Worm (Caenorhabditis elegans) whole organism, L4 larva: ENCODE measurements around the gene F07C3.9.

Experiments used
- D1046.2 ChIP-seq: fragments of 200-800 bp; sonication (Bioruptor generic); IDR thresholded peaks from 2 replicates; pipeline ENCODE4 v1.3.6; 2022; ENCODE audit warnings: missing genetic modification characterization, missing compliant biosample characterization
- T20F7.1 ChIP-seq: fragments of 200-800 bp; sonication (Bioruptor generic); optimal IDR thresholded peaks from 2 replicates; lab custom pipeline; 2018; ENCODE audit warnings: mild to moderate bottlenecking, missing genetic modification characterization, missing compliant biosample characterization
- T26A8.4 ChIP-seq: fragments of 200-800 bp; sonication (Bioruptor generic); IDR thresholded peaks from 2 replicates; pipeline ENCODE4 v1.3.6; 2022; ENCODE audit warnings: missing genetic modification characterization, missing compliant biosample characterization
- Y105C5A.15 ChIP-seq: fragments of 200-800 bp; sonication (Bioruptor generic); IDR thresholded peaks from 2 replicates; pipeline ENCODE4 v1.3.6; 2022; ENCODE audit warnings: missing genetic modification characterization, missing compliant biosample characterization
- ZK337.2 ChIP-seq: fragments of 200-800 bp; sonication (Bioruptor generic); IDR thresholded peaks from 2 replicates; pipeline ENCODE4 v1.3.6; 2022; ENCODE audit warnings: missing genetic modification reagents, missing genetic modification characterization, missing compliant biosample characterization
- aha-1 ChIP-seq: fragments of 150-350 bp; peaks from one replicate; lab custom pipeline; 2014; ENCODE audit warnings: missing biosample characterization, missing genetic modification characterization
- ama-1 ChIP-seq: fragments of 150-350 bp; optimal IDR thresholded peaks from 2 replicates; lab custom pipeline; 2014; ENCODE audit warnings: inconsistent platforms, mixed read lengths
- ceh-44 ChIP-seq: fragments of 200-800 bp; sonication (Bioruptor generic); IDR thresholded peaks from 2 replicates; pipeline ENCODE4 v1.3.6; 2022; ENCODE audit warnings: missing genetic modification reagents, missing genetic modification characterization, missing compliant biosample characterization
- ceh-82 ChIP-seq: sonication (generic microtip); optimal IDR thresholded peaks from 2 replicates; lab custom pipeline; 2017; ENCODE audit warnings: missing biosample characterization, missing genetic modification characterization
- cey-2 ChIP-seq: sonication (generic microtip); optimal IDR thresholded peaks from 3 replicates; lab custom pipeline; 2017; ENCODE audit warnings: missing genetic modification characterization, mild to moderate bottlenecking, missing compliant biosample characterization, antibody characterized with exemption, borderline replicate concordance; ENCODE audit not compliant: insufficient read depth
- daf-12 ChIP-seq: fragments of 150-350 bp; optimal IDR thresholded peaks from 2 replicates; lab custom pipeline; 2014; ENCODE audit warnings: missing biosample characterization, missing genetic modification reagents, missing genetic modification characterization
- daf-19 ChIP-seq: fragments of 200-800 bp; sonication (Bioruptor generic); conservative IDR thresholded peaks from 2 replicates; pipeline ENCODE4 v1.3.6; 2022; ENCODE audit warnings: missing genetic modification characterization, missing compliant biosample characterization
- dmd-6 ChIP-seq: fragments of 200-800 bp; sonication (Bioruptor generic); IDR thresholded peaks from 2 replicates; pipeline ENCODE4 v1.3.6; 2022; ENCODE audit warnings: missing genetic modification reagents, missing genetic modification characterization, missing compliant biosample characterization
- dmd-9 ChIP-seq: fragments of 200-800 bp; sonication (Bioruptor generic); IDR thresholded peaks from 2 replicates; pipeline ENCODE4 v1.3.6; 2022; ENCODE audit warnings: missing genetic modification reagents, missing genetic modification characterization, missing compliant biosample characterization
- dpl-1 ChIP-seq: fragments of 150-350 bp; optimal IDR thresholded peaks from 2 replicates; lab custom pipeline; 2014; ENCODE audit warnings: missing biosample characterization, missing genetic modification reagents, missing genetic modification characterization
- duxl-1 ChIP-seq: sonication (generic microtip); optimal IDR thresholded peaks from 2 replicates; lab custom pipeline; 2016; ENCODE audit warnings: mild to moderate bottlenecking, missing genetic modification characterization, moderate library complexity, missing compliant biosample characterization; ENCODE audit not compliant: poor library complexity
- egl-43 ChIP-seq: fragments of 200-800 bp; sonication (Bioruptor generic); IDR thresholded peaks from 2 replicates; pipeline ENCODE4 v1.3.6; 2022; ENCODE audit warnings: missing genetic modification reagents, missing genetic modification characterization, missing compliant biosample characterization
- fkh-10 ChIP-seq: fragments of 150-350 bp; optimal IDR thresholded peaks from 2 replicates; lab custom pipeline; 2014; ENCODE audit warnings: missing biosample characterization, missing genetic modification reagents, missing genetic modification characterization
- hlh-11 ChIP-seq: fragments of 200-800 bp; sonication (Bioruptor generic); optimal IDR thresholded peaks from 2 replicates; lab custom pipeline; 2018; ENCODE audit warnings: mild to moderate bottlenecking, missing genetic modification characterization, missing compliant biosample characterization
- hlh-30 ChIP-seq: sonication (generic microtip); optimal IDR thresholded peaks from 2 replicates; lab custom pipeline; 2017; ENCODE audit warnings: antibody characterized with exemption, mild to moderate bottlenecking, missing genetic modification characterization, missing compliant biosample characterization; ENCODE audit not compliant: insufficient read depth
- hmg-1.1 ChIP-seq: fragments of 200-800 bp; sonication (Bioruptor generic); IDR thresholded peaks from 2 replicates; pipeline ENCODE4 v1.3.6; 2022; ENCODE audit warnings: missing genetic modification reagents, missing genetic modification characterization, missing compliant biosample characterization
- lin-38 ChIP-seq: fragments of 200-800 bp; sonication (Bioruptor generic); IDR thresholded peaks from 2 replicates; pipeline ENCODE4 v1.3.6; 2022; ENCODE audit warnings: missing genetic modification reagents, missing genetic modification characterization, missing compliant biosample characterization
- lsy-2 ChIP-seq, 2 experiments: fragments of 150-350 bp in 1 of 2; sonication (generic microtip) in 1 of 2; optimal IDR thresholded peaks; 2 replicates each; lab custom pipeline; 2014 to 2017; ENCODE audit warnings: missing biosample characterization in 2 of 2, missing genetic modification characterization in 2 of 2
- mep-1 ChIP-seq: fragments of 150-350 bp; sonication (generic microtip); optimal IDR thresholded peaks from 3 replicates; lab custom pipeline; 2014; ENCODE audit warnings: missing biosample characterization, missing genetic modification characterization
- mes-2 ChIP-seq: sonication (generic microtip); optimal IDR thresholded peaks from 2 replicates; lab custom pipeline; 2016; ENCODE audit warnings: missing genotype, mild to moderate bottlenecking, missing genetic modification characterization, missing compliant biosample characterization; ENCODE audit not compliant: poor library complexity, severe bottlenecking
- mxl-2 ChIP-seq: fragments of 200-800 bp; sonication (Bioruptor generic); conservative IDR thresholded peaks from 2 replicates; pipeline ENCODE4 v1.3.6; 2022; ENCODE audit warnings: missing genetic modification reagents, missing genetic modification characterization, missing compliant biosample characterization
- nhr-10 ChIP-seq: fragments of 150-350 bp; optimal IDR thresholded peaks from 2 replicates; lab custom pipeline; 2014; ENCODE audit warnings: missing biosample characterization, missing genetic modification characterization
- nhr-28 ChIP-seq: fragments of 150-350 bp; optimal IDR thresholded peaks from 2 replicates; lab custom pipeline; 2014; ENCODE audit warnings: missing biosample characterization, missing genetic modification characterization
- nhr-6 ChIP-seq: fragments of 150-350 bp; optimal IDR thresholded peaks from 2 replicates; lab custom pipeline; 2014; ENCODE audit warnings: missing biosample characterization, missing genetic modification characterization
- nhr-76 ChIP-seq: fragments of 150-350 bp; optimal IDR thresholded peaks from 2 replicates; lab custom pipeline; 2014; ENCODE audit warnings: missing biosample characterization, missing genetic modification characterization
- nhr-77 ChIP-seq: fragments of 150-350 bp; optimal IDR thresholded peaks from 2 replicates; lab custom pipeline; 2014; ENCODE audit warnings: missing biosample characterization, missing genetic modification characterization
- rbr-2 ChIP-seq: sonication (generic microtip); optimal IDR thresholded peaks from 2 replicates; lab custom pipeline; 2016; ENCODE audit warnings: missing genotype, missing genetic modification characterization, missing compliant biosample characterization
- set-16 ChIP-seq: fragments of 200-800 bp; sonication (Bioruptor generic); IDR thresholded peaks from 2 replicates; pipeline ENCODE4 v1.3.6; 2022; ENCODE audit warnings: missing genetic modification reagents, missing genetic modification characterization, missing compliant biosample characterization
- snpc-4 ChIP-seq: fragments of 150-350 bp; optimal IDR thresholded peaks from 2 replicates; lab custom pipeline; 2014; ENCODE audit warnings: missing biosample characterization, missing genetic modification characterization
- spr-1 ChIP-seq: sonication (generic microtip); optimal IDR thresholded peaks from 2 replicates; lab custom pipeline; 2016; ENCODE audit warnings: mild to moderate bottlenecking, missing genetic modification characterization, missing compliant biosample characterization
- unc-130 ChIP-seq: sonication (generic microtip); optimal IDR thresholded peaks from 2 replicates; lab custom pipeline; 2016; ENCODE audit warnings: missing genetic modification reagents, missing genetic modification characterization, missing compliant biosample characterization
- unc-62 ChIP-seq, 3 experiments: fragments of 150-350 bp in 1 of 3; sonication (generic microtip); optimal IDR thresholded peaks in 2 of 3; peaks in 1 of 3; 1 replicate in 1 of 3; 2 replicates in 2 of 3; lab custom pipeline; 2014 to 2017; ENCODE audit warnings: missing biosample characterization in 3 of 3, missing genetic modification characterization in 3 of 3, missing genetic modification reagents in 3 of 3, missing genotype in 1 of 3
- vab-7 ChIP-seq: fragments of 200-800 bp; sonication (Bioruptor generic); IDR thresholded peaks from 2 replicates; pipeline ENCODE4 v1.3.6; 2022; ENCODE audit warnings: missing genetic modification reagents, missing genetic modification characterization, missing compliant biosample characterization
- zag-1 ChIP-seq: fragments of 150-350 bp; optimal IDR thresholded peaks from 2 replicates; lab custom pipeline; 2014; ENCODE audit warnings: missing biosample characterization, missing genetic modification characterization
- zfp-2 ChIP-seq: sonication (generic microtip); optimal IDR thresholded peaks from 2 replicates; lab custom pipeline; 2016; ENCODE audit warnings: mild to moderate bottlenecking, missing genetic modification characterization, missing compliant biosample characterization
- zfp-3 ChIP-seq: fragments of 200-800 bp; sonication (Bioruptor generic); conservative IDR thresholded peaks from 2 replicates; pipeline ENCODE4 v1.3.6; 2022; ENCODE audit warnings: missing genetic modification reagents, missing genetic modification characterization, missing compliant biosample characterization

Gene F07C3.9

DNA sequence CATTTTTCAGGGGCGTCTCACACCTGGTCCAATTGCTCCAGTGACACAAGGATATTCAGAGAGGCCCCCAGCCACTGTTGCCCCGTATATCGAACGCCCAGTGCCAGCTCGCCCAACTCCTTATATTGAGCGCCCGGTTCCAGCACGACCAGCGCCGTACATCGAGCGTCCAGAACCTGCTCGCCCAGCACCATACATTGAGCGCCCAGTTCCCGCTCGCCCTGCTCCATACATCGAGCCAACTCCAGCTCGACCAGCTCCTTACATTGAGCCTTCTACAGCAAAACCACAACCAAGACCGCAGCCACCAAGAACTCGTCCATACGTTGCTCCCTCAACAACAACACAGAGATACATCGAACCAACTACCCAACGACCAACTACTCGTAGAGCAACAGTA is 31.6 kb downstream of the F07C3.9 start:
- TF ChIP-seq egl-43 (GFP tag; lab: Robert Waterston, UW): peak; percentile 38; the same call in 1 of the 2 replicates
- no peak for TF ChIP-seq Y105C5A.15 (GFP tag; lab: Robert Waterston, UW)
- peak; percentile 72; the same call in 1 of the 2 replicates for TF ChIP-seq set-16 (GFP tag; lab: Robert Waterston, UW)
- TF ChIP-seq dmd-9 (GFP tag; lab: Robert Waterston, UW): no peak

DNA sequence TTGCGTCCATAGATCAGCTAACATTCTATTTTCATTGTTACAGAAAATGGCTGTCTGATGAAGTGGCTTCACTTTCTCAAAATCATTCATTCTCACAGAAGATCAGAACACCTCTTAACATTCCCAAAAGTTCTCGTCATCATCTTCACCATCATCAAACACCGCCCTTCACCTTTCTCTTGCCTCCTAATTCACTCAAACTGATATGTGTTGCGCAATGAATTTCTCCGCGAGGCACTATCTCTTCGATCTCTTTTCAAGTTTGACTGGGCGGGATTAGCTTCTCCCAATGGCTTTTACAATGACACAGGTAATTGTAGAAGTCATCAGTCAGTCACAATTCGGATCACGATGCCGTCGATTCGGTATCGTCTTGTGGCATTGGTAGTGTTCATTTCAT is 32.9 kb downstream of the F07C3.9 start, which contains the start of gene grd-6:
Gene grd-6, plus strand, starts transcription at position 301 of the 400 bp plus-strand sequence.
- TF ChIP-seq dpl-1 (GFP tag; lab: Kevin White, UChicago): no peak
- no peak for TF ChIP-seq fkh-10 (GFP tag; lab: Kevin White, UChicago)
- TF ChIP-seq vab-7 (GFP tag; lab: Robert Waterston, UW): no peak
- TF ChIP-seq spr-1 (tag; lab: Kevin White, UChicago): no peak
- TF ChIP-seq zag-1 (tag; lab: Kevin White, UChicago): no peak
- no peak for TF ChIP-seq daf-19 (GFP tag; lab: Robert Waterston, UW)
- no peak for TF ChIP-seq snpc-4 (tag; lab: Kevin White, UChicago)
- TF ChIP-seq zfp-3 (GFP tag; lab: Robert Waterston, UW): no peak
- TF ChIP-seq ZK337.2 (GFP tag; lab: Robert Waterston, UW): no peak
- no peak for TF ChIP-seq D1046.2
- no peak for TF ChIP-seq mxl-2 (GFP tag; lab: Robert Waterston, UW)
- no peak for TF ChIP-seq nhr-10
- no peak for TF ChIP-seq T20F7.1 (GFP tag; lab: Kevin White, UChicago)

DNA sequence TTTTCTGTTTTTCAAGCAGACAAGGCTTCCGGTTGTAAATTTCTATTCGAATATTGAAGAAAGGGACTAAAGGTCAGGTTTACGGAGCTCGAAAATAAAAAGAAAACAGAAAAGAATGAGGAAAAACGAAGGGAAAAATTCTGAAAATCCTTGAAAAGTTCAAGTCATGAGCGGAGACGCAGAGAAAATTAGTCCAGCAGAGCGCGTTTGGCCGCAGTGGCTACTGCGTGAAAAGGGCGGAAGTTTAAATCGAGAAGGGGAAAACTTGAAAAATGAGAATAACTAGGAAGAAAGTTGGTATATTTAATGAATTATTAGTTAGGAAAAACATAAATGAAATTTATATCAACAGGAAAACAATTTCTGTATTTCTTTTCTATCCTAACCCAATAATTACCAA is 34.0 kb downstream of the F07C3.9 start:
- TF ChIP-seq nhr-6 (tag; lab: Kevin White, UChicago) (peak; percentile 64), rbr-2 (tag; lab: Kevin White, UChicago) (peak; percentile 27), hlh-30 (peak; percentile 69), cey-2 (no peak), nhr-77 (no peak), ceh-44 (GFP tag; lab: Robert Waterston, UW) (no peak), ama-1 (peak; percentile 8), nhr-28 (tag; lab: Kevin White, UChicago) (peak; percentile 37), unc-62 (GFP tag; optimal IDR thresholded peaks at IDR 0.05 in 1 of 2; lab: Kevin White, UChicago) (peak in 1 of 2 experiments; percentile 6), unc-62 (tag; optimal IDR thresholded peaks at IDR 0.05; lab: Kevin White, UChicago) (no peak), lsy-2 (tag; optimal IDR thresholded peaks at IDR 0.05; lab: Kevin White, UChicago) (peak in 1 of 2 experiments; percentile 51), mep-1 (tag; lab: Kevin White, UChicago) (peak; percentile 39), nhr-76 (tag; lab: Kevin White, UChicago) (no peak), mes-2 (tag; lab: Kevin White, UChicago) (peak; percentile 72), lin-38 (GFP tag; lab: Robert Waterston, UW) (peak; percentile 92), nhr-10 (no peak), unc-130 (GFP tag; lab: Kevin White, UChicago) (peak; percentile 15), dpl-1 (GFP tag; lab: Kevin White, UChicago) (peak; percentile 80), fkh-10 (GFP tag; lab: Kevin White, UChicago) (no peak), hlh-11 (tag; lab: Kevin White, UChicago) (peak; percentile 16)

DNA sequence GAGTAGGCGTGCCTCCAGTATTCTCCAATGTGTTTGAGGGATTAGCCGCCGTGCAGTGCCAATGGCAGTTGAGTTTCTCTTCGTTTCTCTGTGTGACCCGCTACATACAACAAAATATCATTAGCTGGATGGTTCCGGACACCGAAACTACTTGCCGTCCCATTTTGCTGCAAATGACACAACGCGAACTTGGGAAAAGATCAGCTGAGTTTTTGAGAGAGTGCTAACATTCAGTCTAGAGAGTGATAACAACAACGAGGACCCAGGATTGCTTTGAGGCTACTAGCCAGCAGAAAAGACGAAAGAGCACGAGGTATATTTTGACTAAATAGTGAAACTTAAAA is 35.1 kb downstream of the F07C3.9 start:
- TF ChIP-seq T26A8.4 (GFP tag; lab: Robert Waterston, UW): no peak
- TF ChIP-seq hmg-1.1: 0 out of 2 replicates have a peak, but pooled peaks have one; percentile 27
- TF ChIP-seq duxl-1 (tag; lab: Kevin White, UChicago): no peak
- no peak for TF ChIP-seq dmd-6 (GFP tag; lab: Robert Waterston, UW)
- TF ChIP-seq ceh-82: no peak
- no peak for TF ChIP-seq cey-2
- no peak for TF ChIP-seq zfp-2 (tag; lab: Kevin White, UChicago)
- TF ChIP-seq aha-1 (tag; lab: Kevin White, UChicago): peak; percentile 75
- TF ChIP-seq daf-12 (tag; lab: Kevin White, UChicago): no peak
- TF ChIP-seq ceh-44 (GFP tag; lab: Robert Waterston, UW): no peak
- TF ChIP-seq daf-19 (GFP tag; lab: Robert Waterston, UW): no peak
- TF ChIP-seq, all 104 proteins: peak for 2
